Fruit fly (Drosophila melanogaster): Measurements from ENCODE around the gene CG7694.
A peak's percentile ranks its signal among the peaks of the same experiment; 100 is the strongest.

CG7694 gene

DNA sequence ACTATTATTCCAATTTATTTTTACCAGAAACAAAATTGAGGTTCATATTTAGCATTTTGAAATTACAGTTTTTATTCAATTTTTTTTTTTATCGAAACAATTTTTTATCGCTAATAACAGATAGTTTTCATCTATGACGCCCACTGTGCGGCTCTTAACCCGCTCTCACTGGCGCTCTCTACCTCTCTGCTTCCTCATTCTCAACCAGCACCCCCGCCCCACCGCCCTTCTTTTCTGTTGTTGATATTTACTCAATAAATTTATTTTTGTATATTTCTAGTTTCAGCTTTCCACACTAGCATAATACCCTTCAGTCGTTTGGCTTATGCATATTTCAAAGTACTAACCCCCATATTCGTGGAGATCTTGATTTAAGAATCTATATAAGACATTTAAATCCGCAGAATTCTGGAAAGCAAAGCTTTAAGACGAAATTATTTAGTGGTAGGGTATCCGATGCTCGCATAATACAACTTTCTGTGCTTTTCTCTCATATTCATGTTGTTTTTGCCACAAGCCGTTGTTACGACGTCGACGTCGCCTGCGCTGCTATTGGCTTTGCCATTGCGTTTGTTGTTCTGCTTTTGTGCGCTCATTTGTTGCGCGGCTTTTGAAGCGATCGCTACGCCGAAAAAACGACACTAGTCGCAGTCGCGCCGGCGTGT lies 11.1 kb downstream of the CG7694 start (continued):
- TF ChIP-seq dac (GFP tag; optimal IDR thresholded peaks at IDR 0.05), result peak; percentile 83
- peak; percentile 91 for TF ChIP-seq Sox14 (GFP tag; optimal IDR thresholded peaks at IDR 0.05)
- TF ChIP-seq CG6854 (GFP tag; optimal IDR thresholded peaks at IDR 0.05), result no peak
- peak; percentile 86 for TF ChIP-seq CG16779 (tag; optimal IDR thresholded peaks at IDR 0.05)
- peak; percentile 85 for TF ChIP-seq Eip75B (GFP tag; optimal IDR thresholded peaks at IDR 0.05)
- TF ChIP-seq net (GFP tag; optimal IDR thresholded peaks at IDR 0.05), result peak; percentile 94
- peak; percentile 94 for TF ChIP-seq pdm3 (GFP tag; optimal IDR thresholded peaks at IDR 0.05)
- peak; percentile 92 for TF ChIP-seq CG8119 (GFP tag; IDR thresholded peaks at IDR 0.05)
- TF ChIP-seq fd85E (GFP tag; optimal IDR thresholded peaks at IDR 0.05), result no peak
- TF ChIP-seq CG11762 (GFP tag; optimal IDR thresholded peaks at IDR 0.05; ENCODE audit: insufficient read depth), result peak; percentile 74
- peak; percentile 72 for TF ChIP-seq vri (GFP tag; optimal IDR thresholded peaks at IDR 0.05)
- peak; percentile 85 to 86 for TF ChIP-seq ss (GFP tag; optimal IDR thresholded peaks at IDR 0.05)
- TF ChIP-seq Hr38 (GFP tag; optimal IDR thresholded peaks at IDR 0.05), result no peak
- TF ChIP-seq OdsH (GFP tag; optimal IDR thresholded peaks at IDR 0.05), result peak; percentile 92
- TF ChIP-seq Smox (GFP tag; optimal IDR thresholded peaks at IDR 0.05), result peak; percentile 76
- peak; percentile 89 for TF ChIP-seq CG10631 (GFP tag; optimal IDR thresholded peaks at IDR 0.05)

DNA sequence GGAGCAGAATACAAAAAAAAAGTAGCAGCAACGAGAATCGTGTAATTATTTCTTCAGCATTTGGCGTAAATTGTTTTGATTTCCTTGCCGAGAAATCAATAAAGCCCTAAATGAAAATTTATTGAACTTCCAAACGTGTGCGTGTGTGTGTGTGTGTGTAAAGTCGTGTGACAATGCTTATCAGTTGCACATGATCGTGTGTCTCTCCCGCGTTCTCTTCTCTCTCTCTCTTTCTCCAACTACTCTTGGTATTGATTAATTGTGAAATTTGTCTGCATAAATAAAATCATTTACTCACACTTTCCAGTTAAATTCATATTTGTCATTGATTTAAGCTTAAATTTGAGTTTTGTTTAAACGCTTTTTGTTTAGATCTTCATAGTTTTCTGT lies 11.7 kb downstream of the CG7694 start:
- no peak for TF ChIP-seq CG7368 (GFP tag; optimal IDR thresholded peaks at IDR 0.05)
- TF ChIP-seq esn (GFP tag; optimal IDR thresholded peaks at IDR 0.05), result no peak
- no peak for TF ChIP-seq lz (GFP tag; optimal IDR thresholded peaks at IDR 0.05)
- TF ChIP-seq CG9139 (GFP tag; optimal IDR thresholded peaks at IDR 0.05), result no peak
- no peak for TF ChIP-seq fd85E (GFP tag; optimal IDR thresholded peaks at IDR 0.05)
- no peak for TF ChIP-seq CG6792 (GFP tag; optimal IDR thresholded peaks at IDR 0.05)
- no peak for TF ChIP-seq CG8632 (GFP tag; optimal IDR thresholded peaks at IDR 0.05)
- no peak for TF ChIP-seq Gug (GFP tag; IDR thresholded peaks at IDR 0.05)
- no peak for TF ChIP-seq Hr39 (GFP tag; optimal IDR thresholded peaks at IDR 0.05)
- TF ChIP-seq CG1621 (tag; optimal IDR thresholded peaks at IDR 0.05), result no peak
- no peak for TF ChIP-seq Hr4 (GFP tag; optimal IDR thresholded peaks at IDR 0.05)
- no peak for TF ChIP-seq achi (GFP tag; optimal IDR thresholded peaks at IDR 0.05)
- TF ChIP-seq Hr38 (GFP tag; optimal IDR thresholded peaks at IDR 0.05), result no peak
- TF ChIP-seq Eip75B (GFP tag; optimal IDR thresholded peaks at IDR 0.05), result no peak

DNA sequence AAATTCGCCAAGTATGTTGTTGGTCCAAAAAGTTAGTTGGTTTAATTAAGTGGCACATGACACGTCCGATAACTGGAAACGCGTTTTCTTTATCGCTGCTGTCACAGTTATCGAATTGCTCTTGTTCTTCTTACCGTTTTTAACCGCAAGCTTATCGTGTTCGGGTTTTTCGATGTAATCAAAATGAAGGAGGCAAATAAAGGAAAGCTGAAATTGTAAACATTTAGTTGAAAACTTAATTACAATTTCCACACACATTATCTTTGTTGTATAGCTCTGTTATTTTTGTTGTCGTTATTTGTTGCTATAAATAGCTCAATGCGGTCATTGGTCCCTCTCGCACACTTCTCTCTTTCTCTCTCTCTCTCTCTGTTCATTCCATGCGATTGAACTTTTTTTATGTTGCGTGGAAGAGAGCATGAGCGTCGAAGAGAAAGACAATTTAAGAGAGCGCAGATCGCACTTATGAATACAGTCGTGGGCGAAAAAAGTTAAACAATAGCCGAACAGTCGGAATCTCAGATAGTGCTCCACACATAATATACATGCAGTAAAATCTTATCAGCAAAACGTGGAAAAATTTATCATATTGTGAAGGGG lies 12.5 kb downstream of the CG7694 start:
- no peak for TF ChIP-seq Lpt (GFP tag; optimal IDR thresholded peaks at IDR 0.05)
- TF ChIP-seq cyc (GFP tag; optimal IDR thresholded peaks at IDR 0.05), result no peak
- peak; percentile 22 for TF ChIP-seq lz (GFP tag; optimal IDR thresholded peaks at IDR 0.05)
- TF ChIP-seq net (GFP tag; optimal IDR thresholded peaks at IDR 0.05), result peak; percentile 53
- TF ChIP-seq achi (GFP tag; optimal IDR thresholded peaks at IDR 0.05), result peak; percentile 37
- no peak for TF ChIP-seq CG32006 (GFP tag; optimal IDR thresholded peaks at IDR 0.05)
- peak; percentile 44 for TF ChIP-seq vri (GFP tag; optimal IDR thresholded peaks at IDR 0.05)
- TF ChIP-seq acj6 (GFP tag; optimal IDR thresholded peaks at IDR 0.05), result peak; percentile 24
- peak; percentile 42; the same call in 2 of the 3 replicates for TF ChIP-seq CG6163 (GFP tag; IDR thresholded peaks at IDR 0.05)
- TF ChIP-seq Eip75B (GFP tag; optimal IDR thresholded peaks at IDR 0.05), result no peak
- no peak for TF ChIP-seq CG11762 (GFP tag; optimal IDR thresholded peaks at IDR 0.05; ENCODE audit: insufficient read depth)
- TF ChIP-seq CG15336 (GFP tag; IDR thresholded peaks at IDR 0.05), result peak; percentile 68
- no peak for TF ChIP-seq Blimp-1 (GFP tag; optimal IDR thresholded peaks at IDR 0.05)
- peak; percentile 19 for TF ChIP-seq Ets21C (GFP tag; optimal IDR thresholded peaks at IDR 0.05)
- no peak for TF ChIP-seq salr (GFP tag; optimal IDR thresholded peaks at IDR 0.05)
- no peak for TF ChIP-seq Ets96B (tag; optimal IDR thresholded peaks at IDR 0.05)
- no peak for TF ChIP-seq CG10669 (GFP tag; optimal IDR thresholded peaks at IDR 0.05)
- peak; percentile 61; the same call in 2 of the 3 replicates for TF ChIP-seq eg (GFP tag; IDR thresholded peaks at IDR 0.05)
- TF ChIP-seq pdm3 (GFP tag; optimal IDR thresholded peaks at IDR 0.05), result peak; percentile 26
- no peak for TF ChIP-seq Gug (GFP tag; IDR thresholded peaks at IDR 0.05)
- TF ChIP-seq Hr39 (GFP tag; optimal IDR thresholded peaks at IDR 0.05), result peak; percentile 45
- TF ChIP-seq ss (GFP tag; optimal IDR thresholded peaks at IDR 0.05), result no peak
- no peak for TF ChIP-seq dsx (GFP tag; optimal IDR thresholded peaks at IDR 0.05; ENCODE audit: poor library complexity, severe bottlenecking)
- TF ChIP-seq CG6808 (GFP tag; optimal IDR thresholded peaks at IDR 0.05), result no peak
- TF ChIP-seq CG34406 (GFP tag; optimal IDR thresholded peaks at IDR 0.05), result peak; percentile 23
- no peak for TF ChIP-seq CG8319 (GFP tag; optimal IDR thresholded peaks at IDR 0.05)
- TF ChIP-seq OdsH (GFP tag; optimal IDR thresholded peaks at IDR 0.05), result no peak
- TF ChIP-seq topi (GFP tag; optimal IDR thresholded peaks at IDR 0.05), result peak; percentile 35
- peak; percentile 39 for TF ChIP-seq Smox (GFP tag; optimal IDR thresholded peaks at IDR 0.05)
- TF ChIP-seq CG11294 (GFP tag; IDR thresholded peaks at IDR 0.05), result no peak
- TF ChIP-seq CG6854 (GFP tag; optimal IDR thresholded peaks at IDR 0.05), result peak; percentile 10

Data from whole organism, prepupa.